Fruit fly (Drosophila melanogaster): Measurements from ENCODE around the gene CG8159.
A peak's percentile ranks its signal among the peaks of the same experiment; 100 is the strongest.

dm6 chr3R:8746354-8746753 is 19.7 kb downstream of the CG8159 start:
- peak; percentile 52 for TF ChIP-seq fd96Ca (GFP tag; IDR thresholded peaks at IDR 0.05)
- TF ChIP-seq Ets98B (GFP tag; IDR thresholded peaks at IDR 0.05) = peak; percentile 73
- TF ChIP-seq CG12605 (GFP tag; IDR thresholded peaks at IDR 0.05) = peak; percentile 84
- peak; percentile 79 for TF ChIP-seq CG17806 (tag; optimal IDR thresholded peaks at IDR 0.05)
- peak; percentile 84 for TF ChIP-seq CG32121 (GFP tag; IDR thresholded peaks at IDR 0.05)
- TF ChIP-seq EcR (GFP tag; optimal IDR thresholded peaks at IDR 0.05) = no peak
- TF ChIP-seq rn (GFP tag; IDR thresholded peaks at IDR 0.05) = 0 out of 2 replicates have a peak, but pooled peaks have one; percentile 28
- no peak for TF ChIP-seq CG10348 (GFP tag; IDR thresholded peaks at IDR 0.05)
